Worm (Caenorhabditis elegans) whole organism, L4 larva: ENCODE data around the gene F58G11.4.
A peak's percentile ranks its signal among the peaks of the same experiment; 100 is the strongest.

Experiments used
- Y75B8A.6 ChIP-seq: fragments of 200-800 bp; sonication (Bioruptor generic); IDR thresholded peaks from 2 replicates; pipeline ENCODE4 v1.3.6; 2022; ENCODE audit warnings: missing genetic modification reagents, missing genetic modification characterization, missing compliant biosample characterization
- aha-1 ChIP-seq: fragments of 150-350 bp; peaks from one replicate; lab custom pipeline; 2014; ENCODE audit warnings: missing biosample characterization, missing genetic modification characterization
- ceh-82 ChIP-seq: sonication (generic microtip); optimal IDR thresholded peaks from 2 replicates; lab custom pipeline; 2017; ENCODE audit warnings: missing biosample characterization, missing genetic modification characterization
- dpl-1 ChIP-seq: fragments of 150-350 bp; optimal IDR thresholded peaks from 2 replicates; lab custom pipeline; 2014; ENCODE audit warnings: missing biosample characterization, missing genetic modification reagents, missing genetic modification characterization
- lim-7 ChIP-seq: fragments of 200-800 bp; sonication (Bioruptor generic); IDR thresholded peaks from 2 replicates; pipeline ENCODE4 v1.3.6; 2022; ENCODE audit warnings: missing genetic modification characterization, missing compliant biosample characterization
- nhr-102 ChIP-seq: sonication (generic microtip); optimal IDR thresholded peaks from 2 replicates; lab custom pipeline; 2016; ENCODE audit warnings: mild to moderate bottlenecking, missing genetic modification characterization, moderate library complexity, missing compliant biosample characterization
- nhr-28 ChIP-seq: fragments of 150-350 bp; optimal IDR thresholded peaks from 2 replicates; lab custom pipeline; 2014; ENCODE audit warnings: missing biosample characterization, missing genetic modification characterization
- pha-4 ChIP-seq, 2 experiments: fragments of 150-350 bp in 1 of 2; fragments of 200-800 bp in 1 of 2; sonication (Bioruptor generic) in 1 of 2; IDR thresholded peaks in 1 of 2; optimal IDR thresholded peaks in 1 of 2; 2 replicates each; pipeline versions ENCODE4 v1.3.6 to Lab custom; 2014 to 2022; ENCODE audit warnings: missing genetic modification characterization in 2 of 2, missing genetic modification reagents in 2 of 2, missing biosample characterization in 1 of 2, missing compliant biosample characterization in 1 of 2
- rbr-2 ChIP-seq: sonication (generic microtip); optimal IDR thresholded peaks from 2 replicates; lab custom pipeline; 2016; ENCODE audit warnings: missing genotype, missing genetic modification characterization, missing compliant biosample characterization
- unc-39 ChIP-seq: sonication (generic microtip); optimal IDR thresholded peaks from 2 replicates; lab custom pipeline; 2017; ENCODE audit warnings: missing biosample characterization, missing genetic modification characterization
- unc-62 ChIP-seq, 3 experiments: fragments of 150-350 bp in 1 of 3; sonication (generic microtip); optimal IDR thresholded peaks in 2 of 3; peaks in 1 of 3; 1 replicate in 1 of 3; 2 replicates in 2 of 3; lab custom pipeline; 2014 to 2017; ENCODE audit warnings: missing biosample characterization in 3 of 3, missing genetic modification characterization in 3 of 3, missing genetic modification reagents in 3 of 3, missing genotype in 1 of 3

DNA sequence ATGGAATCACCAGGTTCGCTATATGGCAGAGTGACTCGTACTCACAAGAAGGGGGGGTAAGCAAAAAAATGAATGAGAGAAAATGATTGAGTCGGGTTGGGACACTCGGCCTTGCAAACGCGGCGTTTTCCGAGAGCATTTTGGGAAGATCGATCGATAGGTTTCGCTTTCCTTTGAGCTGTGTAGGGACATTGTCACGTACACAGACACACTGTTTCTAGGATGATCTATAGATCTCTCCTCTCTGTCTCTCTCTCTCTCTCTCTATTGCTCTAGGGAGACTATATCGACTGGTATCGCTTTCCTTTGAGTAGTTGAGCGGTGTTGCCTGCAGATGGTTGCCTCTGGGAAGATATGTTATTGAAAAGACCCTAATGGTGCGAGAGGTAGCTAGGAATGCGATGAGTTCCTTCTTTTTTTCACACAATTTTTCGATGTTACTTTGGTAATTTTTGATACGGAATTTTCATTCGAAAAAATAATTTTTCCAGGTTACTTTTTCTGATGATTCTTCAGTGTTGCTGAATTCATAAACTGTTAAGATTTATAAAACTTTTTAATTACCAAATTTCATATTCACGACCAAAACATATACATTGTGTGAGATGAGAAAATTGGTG, 22.5 kb upstream of the F58G11.4 start, which contains the start of gene H37A05.4:
- TF ChIP-seq pha-4 (GFP tag; IDR thresholded peaks at IDR 0.05; lab: Robert Waterston, UW) (peak; percentile 51; the same call in 1 of the 2 replicates), pha-4 (tag; optimal IDR thresholded peaks at IDR 0.05; lab: Kevin White, UChicago) (no peak), nhr-28 (tag; lab: Kevin White, UChicago) (peak; percentile 9), unc-39 (tag; lab: Kevin White, UChicago) (no peak), ceh-82 (no peak), dpl-1 (no peak), aha-1 (tag; lab: Kevin White, UChicago) (peak; percentile 70), lim-7 (GFP tag; lab: Robert Waterston, UW) (no peak), Y75B8A.6 (GFP tag; lab: Robert Waterston, UW) (no peak), rbr-2 (tag; lab: Kevin White, UChicago) (no peak), nhr-102 (tag; lab: Kevin White, UChicago) (peak; percentile 88), unc-62 (GFP tag; optimal IDR thresholded peaks at IDR 0.05 in 1 of 2; lab: Kevin White, UChicago) (peak in 1 of 2 experiments; percentile 56), unc-62 (tag; optimal IDR thresholded peaks at IDR 0.05; lab: Kevin White, UChicago) (no peak)
